Worm (Caenorhabditis elegans) whole organism, young adult: Measurements from ENCODE around the gene T23F6.2.

ENCODE experiments used
- B0035.1 ChIP-seq: sonication (generic microtip); optimal IDR thresholded peaks from 2 replicates; lab custom pipeline; 2016; ENCODE audit warnings: missing genetic modification characterization, mild to moderate bottlenecking, missing compliant biosample characterization, missing genotype, missing genetic modification reagents
- B0336.3 ChIP-seq: fragments of 200-800 bp; sonication (Bioruptor generic); IDR thresholded peaks from 2 replicates; pipeline ENCODE4 v1.3.6; 2022; ENCODE audit warnings: missing genetic modification characterization, missing compliant biosample characterization
- F10E7.11 ChIP-seq: sonication (generic microtip); optimal IDR thresholded peaks from 2 replicates; lab custom pipeline; 2017; ENCODE audit warnings: mild to moderate bottlenecking, missing genetic modification characterization, moderate library complexity, missing compliant biosample characterization
- F22D6.2 ChIP-seq: sonication (generic microtip); optimal IDR thresholded peaks from 2 replicates; lab custom pipeline; 2016; ENCODE audit warnings: mild to moderate bottlenecking, missing genetic modification characterization, missing compliant biosample characterization
- F37B4.10 ChIP-seq: fragments of 200-800 bp; sonication (Bioruptor generic); IDR thresholded peaks from 2 replicates; pipeline ENCODE4 v1.3.6; 2022; ENCODE audit warnings: missing genetic modification characterization, missing compliant biosample characterization
- F55B11.4 ChIP-seq: sonication (generic microtip); optimal IDR thresholded peaks from 2 replicates; lab custom pipeline; 2016; ENCODE audit warnings: missing compliant biosample characterization, missing genetic modification characterization, borderline replicate concordance; ENCODE audit not compliant: insufficient read depth
- F57A8.1 ChIP-seq: fragments of 200-800 bp; sonication (Bioruptor generic); optimal IDR thresholded peaks from 2 replicates; lab custom pipeline; 2018; ENCODE audit warnings: mild to moderate bottlenecking, missing genetic modification characterization, moderate library complexity, missing compliant biosample characterization
- T07F8.4 ChIP-seq: sonication (generic microtip); optimal IDR thresholded peaks from 2 replicates; lab custom pipeline; 2016; ENCODE audit warnings: mild to moderate bottlenecking, missing genetic modification characterization, moderate library complexity, missing compliant biosample characterization
- Y56A3A.18 ChIP-seq: fragments of 200-800 bp; sonication (Bioruptor generic); IDR thresholded peaks from 2 replicates; pipeline ENCODE4 v1.3.6; 2022; ENCODE audit warnings: missing genetic modification reagents, missing genetic modification characterization, missing compliant biosample characterization
- Y79H2A.3 ChIP-seq: fragments of 200-800 bp; sonication (Bioruptor generic); conservative IDR thresholded peaks from 2 replicates; pipeline ENCODE4 v1.3.6; 2022; ENCODE audit warnings: missing genetic modification reagents, missing genetic modification characterization, missing compliant biosample characterization
- ZK185.1 ChIP-seq: sonication (generic microtip); optimal IDR thresholded peaks from 2 replicates; lab custom pipeline; 2016; ENCODE audit warnings: mild to moderate bottlenecking, missing genetic modification characterization, missing compliant biosample characterization; ENCODE audit not compliant: poor library complexity, severe bottlenecking
- akir-1 ChIP-seq: fragments of 200-800 bp; sonication (Bioruptor generic); optimal IDR thresholded peaks from 2 replicates; lab custom pipeline; 2018; ENCODE audit warnings: mild to moderate bottlenecking, missing genetic modification characterization, moderate library complexity, missing compliant biosample characterization
- ama-1 ChIP-seq, 3 experiments: fragments of 150-350 bp in 1 of 3; sonication (generic microtip) in 2 of 3; optimal IDR thresholded peaks; 2 replicates each; lab custom pipeline; 2014 to 2018; ENCODE audit warnings: missing biosample characterization in 2 of 3, missing genetic modification characterization in 2 of 3, missing genetic modification reagents in 2 of 3
- atf-7 ChIP-seq: sonication (generic microtip); optimal IDR thresholded peaks from 2 replicates; lab custom pipeline; 2017; ENCODE audit warnings: mild to moderate bottlenecking, missing genetic modification characterization, missing compliant biosample characterization
- attf-5 ChIP-seq: fragments of 200-800 bp; sonication (Bioruptor generic); optimal IDR thresholded peaks from 2 replicates; lab custom pipeline; 2018; ENCODE audit warnings: mild to moderate bottlenecking, missing genetic modification characterization, missing compliant biosample characterization
- bed-2 ChIP-seq: fragments of 200-800 bp; sonication (Bioruptor generic); IDR thresholded peaks from 2 replicates; pipeline ENCODE4 v1.3.6; 2022; ENCODE audit warnings: missing genetic modification reagents, missing genetic modification characterization, missing compliant biosample characterization
- ccch-3 ChIP-seq: fragments of 200-800 bp; sonication (Bioruptor generic); optimal IDR thresholded peaks from 2 replicates; lab custom pipeline; 2018; ENCODE audit warnings: mild to moderate bottlenecking, missing genetic modification characterization, missing compliant biosample characterization
- ceh-27 ChIP-seq: fragments of 200-800 bp; sonication (Bioruptor generic); optimal IDR thresholded peaks from 2 replicates; lab custom pipeline; 2018; ENCODE audit warnings: mild to moderate bottlenecking, missing genetic modification characterization, moderate library complexity, missing compliant biosample characterization
- chd-7 ChIP-seq: sonication (generic microtip); optimal IDR thresholded peaks from 2 replicates; lab custom pipeline; 2016; ENCODE audit warnings: mild to moderate bottlenecking, missing genetic modification characterization, moderate library complexity, missing compliant biosample characterization
- dpl-1 ChIP-seq: fragments of 150-350 bp; optimal IDR thresholded peaks from 2 replicates; lab custom pipeline; 2014; ENCODE audit warnings: missing biosample characterization, missing genetic modification reagents, missing genetic modification characterization
- efl-1 ChIP-seq: fragments of 150-350 bp; optimal IDR thresholded peaks from 2 replicates; lab custom pipeline; 2014; ENCODE audit warnings: missing biosample characterization, missing genetic modification reagents, missing genetic modification characterization
- hlh-26 ChIP-seq: fragments of 200-800 bp; sonication (Bioruptor generic); conservative IDR thresholded peaks from 2 replicates; pipeline ENCODE4 v1.3.6; 2022; ENCODE audit warnings: missing genetic modification reagents, missing genetic modification characterization, missing compliant biosample characterization
- hrde-1 ChIP-seq: sonication (generic microtip); optimal IDR thresholded peaks from 2 replicates; lab custom pipeline; 2016; ENCODE audit warnings: missing genetic modification characterization, mild to moderate bottlenecking, missing compliant biosample characterization, moderate library complexity, missing genotype, missing genetic modification reagents, borderline replicate concordance
- lag-1 ChIP-seq: fragments of 200-800 bp; sonication (Bioruptor generic); IDR thresholded peaks from 2 replicates; pipeline ENCODE4 v1.3.6; 2022; ENCODE audit warnings: missing genetic modification reagents, missing genetic modification characterization, missing compliant biosample characterization
- lin-26 ChIP-seq: fragments of 200-800 bp; sonication (Bioruptor generic); IDR thresholded peaks from 2 replicates; pipeline ENCODE4 v1.3.6; 2022; ENCODE audit warnings: missing genetic modification reagents, missing genetic modification characterization, missing compliant biosample characterization
- lin-35 ChIP-seq, 3 experiments: fragments of 150-350 bp in 2 of 3; sonication (generic microtip) in 1 of 3; optimal IDR thresholded peaks; 2 replicates each; lab custom pipeline; 2014 to 2018; ENCODE audit warnings: missing biosample characterization in 3 of 3, missing genetic modification characterization in 3 of 3, missing genetic modification reagents in 3 of 3
- lsl-1 ChIP-seq: fragments of 200-800 bp; sonication (Bioruptor generic); optimal IDR thresholded peaks from 2 replicates; lab custom pipeline; 2018; ENCODE audit warnings: mild to moderate bottlenecking, missing genetic modification characterization, moderate library complexity, missing compliant biosample characterization
- madf-6 ChIP-seq: fragments of 200-800 bp; sonication (Bioruptor generic); IDR thresholded peaks from 2 replicates; pipeline ENCODE4 v1.3.6; 2022; ENCODE audit warnings: missing genetic modification reagents, missing genetic modification characterization, missing compliant biosample characterization
- mcd-1 ChIP-seq: fragments of 200-800 bp; sonication (Bioruptor generic); IDR thresholded peaks from 2 replicates; pipeline ENCODE4 v1.3.6; 2022; ENCODE audit warnings: missing genetic modification reagents, missing genetic modification characterization, missing compliant biosample characterization
- mes-4 ChIP-seq: sonication (generic microtip); optimal IDR thresholded peaks from 2 replicates; lab custom pipeline; 2016; ENCODE audit warnings: missing genotype, missing genetic modification characterization, missing compliant biosample characterization
- nfya-2 ChIP-seq: fragments of 200-800 bp; sonication (Bioruptor generic); IDR thresholded peaks from 2 replicates; pipeline ENCODE4 v1.3.6; 2022; ENCODE audit warnings: missing genetic modification reagents, missing genetic modification characterization, missing compliant biosample characterization
- nhr-27 ChIP-seq: fragments of 200-800 bp; sonication (Bioruptor generic); optimal IDR thresholded peaks from 2 replicates; lab custom pipeline; 2018; ENCODE audit warnings: mild to moderate bottlenecking, missing genetic modification characterization, moderate library complexity, missing compliant biosample characterization
- nhr-80 ChIP-seq: sonication (generic microtip); optimal IDR thresholded peaks from 2 replicates; lab custom pipeline; 2016; ENCODE audit warnings: missing genetic modification characterization, missing compliant biosample characterization
- nhr-90 ChIP-seq: sonication (generic microtip); optimal IDR thresholded peaks from 2 replicates; lab custom pipeline; 2016; ENCODE audit warnings: missing genotype, mild to moderate bottlenecking, missing genetic modification characterization, missing compliant biosample characterization
- rcor-1 ChIP-seq: fragments of 200-800 bp; sonication (Bioruptor generic); IDR thresholded peaks from 2 replicates; pipeline ENCODE4 v1.3.6; 2022; ENCODE audit warnings: missing genetic modification reagents, missing genetic modification characterization, missing compliant biosample characterization
- rec-8 ChIP-seq, 2 experiments: sonication (generic microtip); optimal IDR thresholded peaks; 2 replicates each; lab custom pipeline; 2016; ENCODE audit warnings: mild to moderate bottlenecking in 2 of 2, missing genetic modification characterization in 2 of 2, missing genetic modification reagents in 2 of 2, missing genotype in 2 of 2, missing biosample characterization in 1 of 2, missing compliant biosample characterization in 1 of 2, moderate library complexity in 1 of 2
- somi-1 ChIP-seq: fragments of 200-800 bp; sonication (Bioruptor generic); optimal IDR thresholded peaks from 2 replicates; lab custom pipeline; 2018; ENCODE audit warnings: mild to moderate bottlenecking, missing genetic modification characterization, missing compliant biosample characterization
- sptf-2 ChIP-seq: fragments of 200-800 bp; sonication (Bioruptor generic); optimal IDR thresholded peaks from 2 replicates; lab custom pipeline; 2018; ENCODE audit warnings: mild to moderate bottlenecking, missing genetic modification characterization, missing compliant biosample characterization
- tbp1 ChIP-seq: fragments of 200-800 bp; sonication (Bioruptor generic); optimal IDR thresholded peaks from 2 replicates; lab custom pipeline; 2018; ENCODE audit warnings: mild to moderate bottlenecking, missing genetic modification characterization, missing compliant biosample characterization
- tbx-9 ChIP-seq: sonication (generic microtip); optimal IDR thresholded peaks from 2 replicates; lab custom pipeline; 2016; ENCODE audit warnings: borderline replicate concordance, missing genetic modification characterization, inconsistent platforms, missing compliant biosample characterization
- unc-130 ChIP-seq: sonication (generic microtip); optimal IDR thresholded peaks from 2 replicates; lab custom pipeline; 2016; ENCODE audit warnings: missing genetic modification reagents, missing genetic modification characterization, missing compliant biosample characterization
- unc-62 ChIP-seq: fragments of 150-350 bp; optimal IDR thresholded peaks from 2 replicates; lab custom pipeline; 2014; ENCODE audit warnings: missing biosample characterization, missing genetic modification reagents, missing genetic modification characterization
- ztf-3 ChIP-seq: fragments of 200-800 bp; sonication (Bioruptor generic); optimal IDR thresholded peaks from 2 replicates; lab custom pipeline; 2018; ENCODE audit warnings: mild to moderate bottlenecking, missing genetic modification characterization, missing compliant biosample characterization
- ztf-6 ChIP-seq: fragments of 200-800 bp; sonication (Bioruptor generic); IDR thresholded peaks from 2 replicates; pipeline ENCODE4 v1.3.6; 2022; ENCODE audit warnings: missing genetic modification reagents, missing genetic modification characterization, missing compliant biosample characterization

T23F6.2 gene

ce11 chrIV:12717531-12717930 lies 3.6 kb upstream of the T23F6.2 start, which contains the start of gene C27D8.1 (continued):
- TF ChIP-seq lsl-1 (GFP tag; lab: Kevin White, UChicago), result no peak
- no peak for TF ChIP-seq unc-130 (GFP tag; lab: Kevin White, UChicago)
- no peak for TF ChIP-seq F10E7.11 (tag; lab: Kevin White, UChicago)

ce11 chrIV:12719664-12720063 lies 1.5 kb upstream of the T23F6.2 start, which contains the start of gene idpp-7:
Gene idpp-7 (plus strand): TSS chrIV:12719964.
- TF ChIP-seq efl-1 (peak; percentile 7), madf-6 (GFP tag; lab: Robert Waterston, UW) (peak; percentile 59), nhr-80 (tag; lab: Kevin White, UChicago) (no peak)
- TF ChIP-seq, all 124 proteins: peak for 2

- TF ChIP-seq unc-130 (GFP tag; lab: Kevin White, UChicago) (no peak), lin-35 (GFP tag; optimal IDR thresholded peaks at IDR 0.05; lab: Kevin White, UChicago) (peak; percentile 51 to 97 (median 84)), nfya-2 (no peak), lag-1 (GFP tag; lab: Robert Waterston, UW) (no peak), lsl-1 (GFP tag; lab: Kevin White, UChicago) (no peak), B0035.1 (no peak), F57A8.1 (GFP tag; lab: Kevin White, UChicago) (no peak), rcor-1 (peak; percentile 61; the same call in 1 of the 2 replicates), F22D6.2 (tag; lab: Kevin White, UChicago) (no peak), hrde-1 (tag; lab: Kevin White, UChicago) (no peak), bed-2 (GFP tag; lab: Robert Waterston, UW) (no peak), mcd-1 (GFP tag; lab: Robert Waterston, UW) (peak; percentile 81), F55B11.4 (no peak), nhr-90 (tag; lab: Kevin White, UChicago) (no peak), atf-7 (no peak), chd-7 (tag; lab: Kevin White, UChicago) (no peak), sptf-2 (no peak), dpl-1 (GFP tag; lab: Kevin White, UChicago) (peak; percentile 94), unc-62 (no peak), F37B4.10 (GFP tag; lab: Robert Waterston, UW) (no peak), ztf-3 (GFP tag; lab: Kevin White, UChicago) (no peak), rec-8 (tag; optimal IDR thresholded peaks at IDR 0.05; lab: Kevin White, UChicago) (no peak), ama-1 (optimal IDR thresholded peaks at IDR 0.05; lab: Kevin White, UChicago) (no peak), ama-1 (GFP tag; optimal IDR thresholded peaks at IDR 0.05; lab: Kevin White, UChicago) (no peak), tbx-9 (tag; lab: Kevin White, UChicago) (no peak), ZK185.1 (tag; lab: Kevin White, UChicago) (peak; percentile 73), ceh-27 (GFP tag; lab: Kevin White, UChicago) (peak; percentile 71), Y56A3A.18 (GFP tag; lab: Robert Waterston, UW) (no peak), akir-1 (GFP tag; lab: Kevin White, UChicago) (no peak), B0336.3 (GFP tag; lab: Robert Waterston, UW) (no peak), tbp1 (GFP tag; lab: Kevin White, UChicago) (peak; percentile 37), nhr-27 (tag; lab: Kevin White, UChicago) (no peak), T07F8.4 (tag; lab: Kevin White, UChicago) (no peak), mes-4 (tag; lab: Kevin White, UChicago) (no peak), ztf-6 (GFP tag; lab: Robert Waterston, UW) (no peak), hlh-26 (GFP tag; lab: Robert Waterston, UW) (no peak), attf-5 (GFP tag; lab: Kevin White, UChicago) (peak; percentile 77), ccch-3 (no peak), lin-26 (no peak; the same call in 1 of the 2 replicates), somi-1 (GFP tag; lab: Kevin White, UChicago) (no peak), Y79H2A.3 (GFP tag; lab: Robert Waterston, UW) (no peak)
These were observed 3.5 kb downstream of the T23F6.2 start, which contains the start of the genes T23F6.3 and rbd-1 for ce11 chrIV:12724641-12725040. Gene T23F6.3 (minus strand): TSS chrIV:12724760. Gene rbd-1 (plus strand): TSS chrIV:12724986.
